Worm (Caenorhabditis elegans): ENCODE results near the gene eif-3.D.

- no peak for TF ChIP-seq ceh-83 (GFP tag; optimal IDR thresholded peaks at IDR 0.05)
- peak; percentile 60 for TF ChIP-seq unc-62 (GFP tag; optimal IDR thresholded peaks at IDR 0.05)
- TF ChIP-seq ces-1 (GFP tag; optimal IDR thresholded peaks at IDR 0.05): no peak
- TF ChIP-seq mab-5 (tag; optimal IDR thresholded peaks at IDR 0.05): no peak
- no peak for TF ChIP-seq mep-1 (tag; optimal IDR thresholded peaks at IDR 0.05)
Observed at ce11 chrIII:8922061-8922460, 49.3 kb downstream of the eif-3.D start.
